Worm (Caenorhabditis elegans) whole organism, mixed stage, embryonic: Measurements from ENCODE around the gene ergi-3.
A peak's percentile ranks its signal among the peaks of the same experiment; 100 is the strongest.

Experiments used
- M03D4.4 ChIP-seq: sonication (generic microtip); optimal IDR thresholded peaks from 2 replicates; lab custom pipeline; 2017; ENCODE audit warnings: mild to moderate bottlenecking, missing genetic modification characterization, missing compliant biosample characterization
- bed-3 ChIP-seq: fragments of 200-800 bp; sonication (Bioruptor generic); optimal IDR thresholded peaks from 3 replicates; lab custom pipeline; 2018; ENCODE audit warnings: mild to moderate bottlenecking, missing genetic modification characterization, moderate library complexity, missing compliant biosample characterization
- blmp-1 ChIP-seq: fragments of 150-350 bp; optimal IDR thresholded peaks from 2 replicates; lab custom pipeline; 2014; ENCODE audit warnings: missing biosample characterization, missing genetic modification characterization
- ceh-39 ChIP-seq: fragments of 150-350 bp; optimal IDR thresholded peaks from 2 replicates; lab custom pipeline; 2014; ENCODE audit warnings: missing biosample characterization, missing genetic modification characterization
- ceh-43 ChIP-seq: fragments of 200-800 bp; sonication (Bioruptor generic); optimal IDR thresholded peaks from 2 replicates; lab custom pipeline; 2018; ENCODE audit warnings: mild to moderate bottlenecking, missing genetic modification characterization, moderate library complexity, missing compliant biosample characterization
- ceh-83 ChIP-seq: fragments of 200-800 bp; sonication (Bioruptor generic); optimal IDR thresholded peaks from 2 replicates; lab custom pipeline; 2018; ENCODE audit warnings: mild to moderate bottlenecking, missing genetic modification characterization, missing compliant biosample characterization
- ces-1 ChIP-seq: fragments of 150-350 bp; optimal IDR thresholded peaks from 2 replicates; lab custom pipeline; 2014; ENCODE audit warnings: missing biosample characterization, missing genetic modification reagents, missing genetic modification characterization
- elt-1 ChIP-seq: sonication (generic microtip); optimal IDR thresholded peaks from 2 replicates; lab custom pipeline; 2017; ENCODE audit warnings: missing genetic modification characterization, mild to moderate bottlenecking, missing compliant biosample characterization, antibody characterized with exemption, moderate library complexity, borderline replicate concordance; ENCODE audit not compliant: insufficient read depth
- elt-3 ChIP-seq: fragments of 150-350 bp; optimal IDR thresholded peaks from 2 replicates; lab custom pipeline; 2014; ENCODE audit warnings: missing biosample characterization, missing genetic modification characterization
- flh-1 ChIP-seq: fragments of 200-800 bp; sonication (Bioruptor generic); optimal IDR thresholded peaks from 2 replicates; lab custom pipeline; 2018; ENCODE audit warnings: mild to moderate bottlenecking, missing genetic modification characterization, moderate library complexity, missing compliant biosample characterization
- ham-2 ChIP-seq: fragments of 200-800 bp; sonication (Bioruptor generic); optimal IDR thresholded peaks from 2 replicates; lab custom pipeline; 2018; ENCODE audit warnings: mild to moderate bottlenecking, missing genetic modification characterization, missing compliant biosample characterization
- lin-13 ChIP-seq: fragments of 150-350 bp; optimal IDR thresholded peaks from 2 replicates; lab custom pipeline; 2014; ENCODE audit warnings: missing biosample characterization, missing genetic modification characterization
- lin-32 ChIP-seq: fragments of 200-800 bp; sonication (Bioruptor generic); optimal IDR thresholded peaks from 2 replicates; lab custom pipeline; 2018; ENCODE audit warnings: mild to moderate bottlenecking, missing genetic modification characterization, missing compliant biosample characterization
- lsy-2 ChIP-seq: fragments of 150-350 bp; optimal IDR thresholded peaks from 2 replicates; lab custom pipeline; 2014; ENCODE audit warnings: missing biosample characterization, missing genetic modification characterization
- mab-5 ChIP-seq: fragments of 150-350 bp; optimal IDR thresholded peaks from 2 replicates; lab custom pipeline; 2014; ENCODE audit warnings: missing biosample characterization, missing genetic modification characterization
- mls-2 ChIP-seq: sonication (generic microtip); optimal IDR thresholded peaks from 2 replicates; lab custom pipeline; 2016; ENCODE audit warnings: mild to moderate bottlenecking, missing genetic modification characterization, moderate library complexity, missing compliant biosample characterization
- nhr-12 ChIP-seq: fragments of 150-350 bp; optimal IDR thresholded peaks from 2 replicates; lab custom pipeline; 2014; ENCODE audit warnings: missing biosample characterization, missing genetic modification characterization
- nhr-2 ChIP-seq: fragments of 150-350 bp; optimal IDR thresholded peaks from 2 replicates; lab custom pipeline; 2014; ENCODE audit warnings: missing biosample characterization, missing genetic modification characterization
- pha-4 ChIP-seq: fragments of 150-350 bp; optimal IDR thresholded peaks from 2 replicates; lab custom pipeline; 2018; ENCODE audit warnings: missing biosample characterization, missing genetic modification reagents, missing genetic modification characterization
- sem-2 ChIP-seq: fragments of 200-800 bp; sonication (Bioruptor generic); optimal IDR thresholded peaks from 2 replicates; lab custom pipeline; 2018; ENCODE audit warnings: mild to moderate bottlenecking, missing genetic modification characterization, missing compliant biosample characterization
- snpc-4 ChIP-seq: fragments of 150-350 bp; optimal IDR thresholded peaks from 2 replicates; lab custom pipeline; 2014; ENCODE audit warnings: missing biosample characterization, missing genetic modification characterization
- sptf-1 ChIP-seq: sonication (generic microtip); optimal IDR thresholded peaks from 2 replicates; lab custom pipeline; 2017; ENCODE audit warnings: mild to moderate bottlenecking, missing genetic modification characterization, moderate library complexity, missing compliant biosample characterization
- tbx-8 ChIP-seq: fragments of 200-800 bp; sonication (Bioruptor generic); optimal IDR thresholded peaks from 2 replicates; lab custom pipeline; 2018; ENCODE audit warnings: mild to moderate bottlenecking, missing genetic modification characterization, moderate library complexity, missing compliant biosample characterization
- unc-120 ChIP-seq: sonication (generic microtip); optimal IDR thresholded peaks from 2 replicates; lab custom pipeline; 2017; ENCODE audit warnings: missing genetic modification characterization, missing compliant biosample characterization; ENCODE audit not compliant: poor library complexity, severe bottlenecking
- unc-39 ChIP-seq: fragments of 150-350 bp; optimal IDR thresholded peaks from 2 replicates; lab custom pipeline; 2014; ENCODE audit warnings: missing biosample characterization, missing genetic modification characterization
- zip-8 ChIP-seq: fragments of 150-350 bp; optimal IDR thresholded peaks from 2 replicates; lab custom pipeline; 2014; ENCODE audit warnings: missing biosample characterization, missing genetic modification characterization

The ergi-3 gene

ce11 chrX:15647276-15647675 lies 30.7 kb upstream of the ergi-3 start, which contains the start of gene F59D12.5:
TSS of gene F59D12.5 (minus strand) at chrX:15647369.
- TF ChIP-seq elt-1: no peak
- TF ChIP-seq ces-1 (GFP tag; lab: Kevin White, UChicago): no peak
- TF ChIP-seq tbx-8 (GFP tag; lab: Kevin White, UChicago): no peak
- TF ChIP-seq elt-3 (tag; lab: Kevin White, UChicago): no peak
- no peak for TF ChIP-seq ham-2
- TF ChIP-seq, all 35 proteins: peak for 0

ce11 chrX:15642638-15643037 lies 26.1 kb upstream of the ergi-3 start, which contains the start of gene H08J19.1:
TSS of gene H08J19.1 (plus strand) at chrX:15642938.
- TF ChIP-seq unc-39 (no peak), ceh-43 (GFP tag; lab: Kevin White, UChicago) (no peak), elt-3 (tag; lab: Kevin White, UChicago) (no peak), nhr-12 (tag; lab: Kevin White, UChicago) (no peak), ces-1 (GFP tag; lab: Kevin White, UChicago) (no peak), unc-120 (tag; lab: Kevin White, UChicago) (no peak), blmp-1 (no peak), ceh-83 (GFP tag; lab: Kevin White, UChicago) (no peak), sptf-1 (tag; lab: Kevin White, UChicago) (no peak), ceh-39 (tag; lab: Kevin White, UChicago) (no peak), zip-8 (tag; lab: Kevin White, UChicago) (no peak), lsy-2 (tag; lab: Kevin White, UChicago) (no peak), lin-32 (GFP tag; lab: Kevin White, UChicago) (no peak), flh-1 (GFP tag; lab: Kevin White, UChicago) (no peak)

- no peak for TF ChIP-seq ceh-43 (GFP tag; lab: Kevin White, UChicago)
- TF ChIP-seq unc-120 (tag; lab: Kevin White, UChicago): no peak
- no peak for TF ChIP-seq tbx-8 (GFP tag; lab: Kevin White, UChicago)
Measured at ce11 chrX:15641380-15641779, 24.8 kb upstream of the ergi-3 start.

DNA sequence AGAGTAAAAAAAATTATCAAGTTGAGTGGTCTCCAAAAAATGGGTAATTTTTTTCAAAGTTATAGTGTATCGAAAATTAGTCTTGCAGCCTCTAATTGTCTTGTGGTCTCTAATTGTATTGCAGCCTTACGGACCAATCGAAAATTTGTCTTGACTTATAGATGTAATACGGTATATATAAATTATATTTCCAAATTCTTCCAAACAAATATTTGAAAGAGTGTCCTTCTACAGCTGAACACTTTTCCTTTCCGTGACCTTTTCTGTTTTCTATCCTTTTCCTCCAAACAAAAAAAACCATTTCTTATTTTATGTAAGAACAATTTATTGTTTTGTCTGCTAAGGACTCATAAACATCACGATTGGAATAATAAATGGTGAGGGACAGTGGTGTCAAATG lies 24.1 kb upstream of the ergi-3 start, which contains the start of gene K09E9.7:
TSS of gene K09E9.7 (plus strand) at position 301 of the 400 bp plus-strand sequence.
- TF ChIP-seq nhr-2 (tag; lab: Kevin White, UChicago) (no peak), sem-2 (GFP tag; lab: Kevin White, UChicago) (no peak), lin-32 (GFP tag; lab: Kevin White, UChicago) (no peak), bed-3 (no peak), unc-39 (no peak), snpc-4 (tag; lab: Kevin White, UChicago) (no peak), zip-8 (tag; lab: Kevin White, UChicago) (no peak), sptf-1 (tag; lab: Kevin White, UChicago) (no peak), unc-120 (tag; lab: Kevin White, UChicago) (no peak), pha-4 (tag; lab: Kevin White, UChicago) (no peak)
- TF ChIP-seq, all 35 proteins: peak for 0

DNA sequence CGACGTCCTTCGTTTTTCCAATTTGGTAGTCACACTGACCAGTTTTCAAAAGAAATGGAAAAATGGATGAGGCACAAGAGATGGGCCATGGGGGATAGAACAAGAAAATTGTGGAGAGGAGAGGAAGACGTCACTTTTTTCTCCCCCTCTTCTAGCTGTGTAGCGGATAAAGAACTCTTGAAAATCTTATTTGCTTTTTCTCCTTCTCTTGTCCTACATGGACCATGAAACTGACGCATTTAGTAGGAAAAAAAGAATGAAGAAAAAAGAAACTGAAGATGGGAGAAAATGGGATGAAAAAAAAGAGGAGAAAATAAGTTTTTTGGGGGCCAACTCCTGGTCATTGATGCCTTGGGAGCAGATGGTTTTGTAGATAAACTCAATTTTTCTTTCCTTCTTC lies 17.4 kb upstream of the ergi-3 start:
- peak; percentile 76 for TF ChIP-seq ces-1 (GFP tag; lab: Kevin White, UChicago)
- TF ChIP-seq lin-13 (tag; lab: Kevin White, UChicago): no peak
- TF ChIP-seq, all 35 proteins: peak for 1

DNA sequence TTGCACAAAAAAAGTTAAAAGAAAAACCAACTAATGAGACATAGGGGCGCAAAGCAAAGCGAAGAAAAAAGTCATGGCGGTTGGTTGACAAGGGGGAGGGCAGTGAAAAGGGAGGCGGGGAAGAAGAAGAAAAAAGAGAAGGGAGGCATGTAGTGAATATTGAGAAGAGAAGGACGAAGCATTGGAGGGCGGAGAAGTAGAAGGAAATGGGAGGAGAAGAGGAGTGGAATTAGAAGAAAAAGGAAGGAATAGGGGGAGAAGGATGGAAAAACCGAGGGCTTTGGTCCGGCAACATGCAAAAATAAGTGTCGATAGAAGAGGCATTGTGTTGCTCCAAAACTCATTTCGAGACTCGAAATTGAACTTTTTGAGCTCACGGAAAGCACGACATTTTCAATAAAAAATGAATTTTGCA lies 14.2 kb upstream of the ergi-3 start:
- TF ChIP-seq unc-120 (tag; lab: Kevin White, UChicago): no peak
- peak; percentile 38 for TF ChIP-seq ces-1 (GFP tag; lab: Kevin White, UChicago)
- no peak for TF ChIP-seq lin-32 (GFP tag; lab: Kevin White, UChicago)
- peak; percentile 34 for TF ChIP-seq mls-2 (tag; lab: Kevin White, UChicago)
- peak; percentile 6 for TF ChIP-seq ceh-83 (GFP tag; lab: Kevin White, UChicago)
- no peak for TF ChIP-seq ceh-39 (tag; lab: Kevin White, UChicago)
- TF ChIP-seq mab-5 (tag; lab: Kevin White, UChicago): no peak
- TF ChIP-seq M03D4.4: peak; percentile 23
- no peak for TF ChIP-seq bed-3
- TF ChIP-seq sptf-1 (tag; lab: Kevin White, UChicago): peak; percentile 51
- TF ChIP-seq, all 35 proteins: peak for 5
